Fruit fly (Drosophila melanogaster): ENCODE data around the gene Ir75d.

DNA sequence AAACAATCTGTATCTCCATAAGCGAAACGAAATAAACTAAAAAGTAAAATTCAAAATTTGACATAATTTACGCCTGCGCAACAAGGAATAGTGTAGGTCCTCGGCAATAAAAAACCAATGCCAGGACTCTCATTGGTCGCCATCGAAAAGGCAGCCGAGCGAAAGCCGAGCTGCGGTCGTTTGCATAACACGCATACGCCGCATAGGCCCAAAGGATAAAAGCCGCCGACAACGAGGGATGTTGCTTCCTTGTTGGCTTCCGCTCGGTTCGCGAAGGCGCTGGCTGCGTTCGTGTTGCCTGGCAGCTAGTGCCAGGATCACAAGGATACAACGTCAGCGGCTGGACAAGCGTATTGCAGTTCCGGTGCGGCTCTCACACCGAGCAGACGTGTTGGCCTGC, 50.5 kb downstream of the Ir75d start:
- TF ChIP-seq rn (GFP tag; IDR thresholded peaks at IDR 0.05) (no peak), CG10348 (GFP tag; IDR thresholded peaks at IDR 0.05) (no peak), EcR (GFP tag; optimal IDR thresholded peaks at IDR 0.05) (no peak), CG17806 (tag; optimal IDR thresholded peaks at IDR 0.05) (no peak), Snoo (tag; optimal IDR thresholded peaks at IDR 0.05) (no peak), gl (tag; optimal IDR thresholded peaks at IDR 0.05) (no peak), Pif1A (GFP tag; optimal IDR thresholded peaks at IDR 0.05) (no peak), CG14655 (GFP tag; optimal IDR thresholded peaks at IDR 0.05) (no peak), CG32121 (GFP tag; IDR thresholded peaks at IDR 0.05) (no peak), CG8159 (tag; optimal IDR thresholded peaks at IDR 0.05) (no peak)
